Worm (Caenorhabditis elegans): ENCODE data around the gene T14E8.2.

DNA sequence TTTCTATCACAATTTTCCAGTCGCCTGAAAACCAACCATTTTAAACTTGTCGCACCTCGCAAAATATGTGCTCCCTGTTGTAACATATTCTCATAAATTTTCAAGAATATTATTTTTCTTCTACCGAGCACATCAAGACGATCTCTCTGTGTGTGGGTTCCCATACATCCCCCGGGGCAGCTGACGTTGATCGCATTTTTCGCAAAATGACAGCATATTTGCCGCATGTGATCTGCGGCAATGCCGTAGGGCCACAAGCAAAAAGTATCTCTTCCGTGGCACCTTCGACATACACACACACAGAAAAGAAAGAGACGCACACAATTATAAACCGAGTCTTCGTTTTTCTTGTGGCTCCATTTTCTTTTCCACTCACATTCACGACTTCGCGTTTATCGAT lies 48.9 kb downstream of the T14E8.2 start:
- TF ChIP-seq tbx-8 (GFP tag; optimal IDR thresholded peaks at IDR 0.05) (no peak), drap-1 (GFP tag; optimal IDR thresholded peaks at IDR 0.05) (no peak), hlh-1 (tag; optimal IDR thresholded peaks at IDR 0.05) (peak; percentile 79), elt-3 (tag; optimal IDR thresholded peaks at IDR 0.05) (no peak), nhr-76 (tag; optimal IDR thresholded peaks at IDR 0.05) (no peak), nhr-28 (tag; optimal IDR thresholded peaks at IDR 0.05) (no peak), lsy-2 (tag; optimal IDR thresholded peaks at IDR 0.05) (no peak), unc-62 (GFP tag; optimal IDR thresholded peaks at IDR 0.05) (peak; percentile 41), ceh-83 (GFP tag; optimal IDR thresholded peaks at IDR 0.05) (no peak), pha-4 (tag; optimal IDR thresholded peaks at IDR 0.05) (no peak), unc-120 (tag; optimal IDR thresholded peaks at IDR 0.05; ENCODE audit: poor library complexity, severe bottlenecking) (peak; percentile 57), snpc-4 (tag; optimal IDR thresholded peaks at IDR 0.05) (no peak)

Measured in whole organism, mixed stage, embryonic.